Worm (Caenorhabditis elegans): ENCODE measurements around the gene C49F8.15.

The C49F8.15 gene

ce11 chrX:13362486-13362885, at the start of gene C49F8.15:
Gene C49F8.15 (minus strand): TSS chrX:13362586.
- TF ChIP-seq ceh-9 (tag; optimal IDR thresholded peaks at IDR 0.05) = no peak
- TF ChIP-seq unc-3 (GFP tag; conservative IDR thresholded peaks at IDR 0.05) = no peak
- no peak for TF ChIP-seq unc-3 (tag; optimal IDR thresholded peaks at IDR 0.05)
- no peak for TF ChIP-seq ceh-24 (tag; optimal IDR thresholded peaks at IDR 0.05)
- TF ChIP-seq npax-4 (tag; optimal IDR thresholded peaks at IDR 0.05) = no peak
- no peak for TF ChIP-seq pag-3 (tag; optimal IDR thresholded peaks at IDR 0.05; ENCODE audit: borderline replicate concordance)

- TF ChIP-seq hlh-8 (tag; optimal IDR thresholded peaks at IDR 0.05) (no peak), ceh-48 (tag; optimal IDR thresholded peaks at IDR 0.05) (no peak), tbx-7 (tag; optimal IDR thresholded peaks at IDR 0.05) (no peak), unc-55 (GFP tag; optimal IDR thresholded peaks at IDR 0.05) (no peak), ama-1 (optimal IDR thresholded peaks at IDR 0.05) (no peak), Y22D7AL.16 (tag; optimal IDR thresholded peaks at IDR 0.05) (no peak), sdc-2 (tag; optimal IDR thresholded peaks at IDR 0.05) (no peak), unc-3 (GFP tag; conservative IDR thresholded peaks at IDR 0.05) (no peak), unc-3 (tag; optimal IDR thresholded peaks at IDR 0.05) (no peak), K09A11.1 (tag; optimal IDR thresholded peaks at IDR 0.05; ENCODE audit: insufficient read depth) (no peak), pha-2 (tag; optimal IDR thresholded peaks at IDR 0.05) (no peak)
Observed at ce11 chrX:13411306-13411705, 48.9 kb upstream of the C49F8.15 start.

- TF ChIP-seq lin-11 (tag; optimal IDR thresholded peaks at IDR 0.05) (no peak), rnt-1 (tag; optimal IDR thresholded peaks at IDR 0.05) (peak; percentile 15), ceh-45 (GFP tag; IDR thresholded peaks at IDR 0.05) (no peak)
Observed at ce11 chrX:13409543-13409942, 47.2 kb upstream of the C49F8.15 start, which contains the start of the genes cyp-13B1 and C29F7.1. Gene cyp-13B1 (minus strand): TSS chrX:13409643. Gene C29F7.1 (plus strand): TSS chrX:13409936.

- TF ChIP-seq ceh-45 (GFP tag; IDR thresholded peaks at IDR 0.05) = no peak
- TF ChIP-seq ama-1 (optimal IDR thresholded peaks at IDR 0.05) = no peak
- TF ChIP-seq ceh-31 (tag; optimal IDR thresholded peaks at IDR 0.05) = no peak
- TF ChIP-seq C08G9.2 (tag; optimal IDR thresholded peaks at IDR 0.05) = no peak
- no peak for TF ChIP-seq nhr-232 (tag; optimal IDR thresholded peaks at IDR 0.05)
- TF ChIP-seq dve-1 (tag; optimal IDR thresholded peaks at IDR 0.05) = no peak
- no peak for TF ChIP-seq unc-86 (tag; optimal IDR thresholded peaks at IDR 0.05)
- no peak for TF ChIP-seq gmeb-2 (tag; optimal IDR thresholded peaks at IDR 0.05)
- TF ChIP-seq F13H6.1 (tag; optimal IDR thresholded peaks at IDR 0.05) = no peak
- no peak for TF ChIP-seq ztf-16 (tag; optimal IDR thresholded peaks at IDR 0.05)
- no peak for TF ChIP-seq nhr-11 (tag; optimal IDR thresholded peaks at IDR 0.05)
- TF ChIP-seq ceh-2 (tag; optimal IDR thresholded peaks at IDR 0.05) = no peak
- no peak for TF ChIP-seq nfya-1 (tag; optimal IDR thresholded peaks at IDR 0.05)
- TF ChIP-seq pax-1 (tag; optimal IDR thresholded peaks at IDR 0.05) = no peak
- TF ChIP-seq fkh-6 (tag; optimal IDR thresholded peaks at IDR 0.05) = no peak
- TF ChIP-seq sox-2 (GFP tag; IDR thresholded peaks at IDR 0.05) = no peak
- TF ChIP-seq ceh-30 (tag; optimal IDR thresholded peaks at IDR 0.05) = no peak
- TF ChIP-seq hlh-6 (tag; optimal IDR thresholded peaks at IDR 0.05) = no peak
Observed at ce11 chrX:13401783-13402182, 39.4 kb upstream of the C49F8.15 start, which contains the start of gene F02C12.1. Gene F02C12.1 (plus strand): TSS chrX:13402083.

ce11 chrX:13401311-13401710, 38.9 kb upstream of the C49F8.15 start:
- TF ChIP-seq unc-3 (GFP tag; conservative IDR thresholded peaks at IDR 0.05) (no peak), unc-3 (tag; optimal IDR thresholded peaks at IDR 0.05) (no peak), pax-1 (tag; optimal IDR thresholded peaks at IDR 0.05) (peak; percentile 21)

ce11 chrX:13399221-13399620, 36.8 kb upstream of the C49F8.15 start, which contains the start of gene F02C12.2:
Gene F02C12.2 (minus strand): TSS chrX:13399321.
- TF ChIP-seq nhr-232 (tag; optimal IDR thresholded peaks at IDR 0.05) = no peak
- TF ChIP-seq syd-9 (tag; optimal IDR thresholded peaks at IDR 0.05) = no peak
- no peak for TF ChIP-seq ceh-14 (tag; optimal IDR thresholded peaks at IDR 0.05)
- no peak for TF ChIP-seq ceh-34 (tag; optimal IDR thresholded peaks at IDR 0.05)
- no peak for TF ChIP-seq fkh-10 (GFP tag; optimal IDR thresholded peaks at IDR 0.05)
- no peak for TF ChIP-seq sdc-2 (tag; optimal IDR thresholded peaks at IDR 0.05)
- no peak for TF ChIP-seq hlh-6 (tag; optimal IDR thresholded peaks at IDR 0.05)
- no peak for TF ChIP-seq tbx-2 (tag; optimal IDR thresholded peaks at IDR 0.05)
- TF ChIP-seq zip-5 (tag; optimal IDR thresholded peaks at IDR 0.05) = no peak
- TF ChIP-seq dmd-4 (tag; optimal IDR thresholded peaks at IDR 0.05; ENCODE audit: borderline replicate concordance) = no peak
- no peak for TF ChIP-seq ceh-18 (tag; optimal IDR thresholded peaks at IDR 0.05)
- TF ChIP-seq C38D4.7 (GFP tag; optimal IDR thresholded peaks at IDR 0.05) = no peak
- no peak for TF ChIP-seq mec-3 (tag; optimal IDR thresholded peaks at IDR 0.05; ENCODE audit: borderline replicate concordance)
- no peak for TF ChIP-seq dve-1 (tag; optimal IDR thresholded peaks at IDR 0.05)
